Fruit fly (Drosophila melanogaster) whole organism, embryonic: ENCODE measurements around the gene CG9471.

Source experiments
- Ada2b ChIP-seq: fragments of 200-800 bp; sonication (Bioruptor generic); IDR thresholded peaks from 2 replicates; pipeline ENCODE4 v1.3.6; 2022; ENCODE audit warnings: missing biosample characterization, missing genetic modification characterization
- BEAF-32 ChIP-seq: fragments of 200-800 bp; sonication (Bioruptor generic); optimal IDR thresholded peaks from 3 replicates; lab custom pipeline; 2017; ENCODE audit warnings: missing biosample characterization, missing genetic modification characterization, mild to moderate bottlenecking, moderate library complexity, missing genetic modification reagents
- Bgb ChIP-seq: fragments of 200-800 bp; sonication (Bioruptor generic); IDR thresholded peaks from 2 replicates; pipeline ENCODE4 v1.3.6; 2022; ENCODE audit warnings: missing biosample characterization, missing genetic modification characterization; ENCODE audit not compliant: partially characterized antibody
- CG10274 ChIP-seq: fragments of 200-800 bp; sonication (Bioruptor generic); optimal IDR thresholded peaks from 3 replicates; lab custom pipeline; 2017; ENCODE audit warnings: missing biosample characterization, mild to moderate bottlenecking, missing genetic modification characterization
- CG11504 ChIP-seq: fragments of 200-800 bp; sonication (Bioruptor generic); optimal IDR thresholded peaks from 3 replicates; lab custom pipeline; 2019; ENCODE audit warnings: missing biosample characterization, mild to moderate bottlenecking, missing genetic modification characterization, moderate library complexity
- CG11695 ChIP-seq: fragments of 200-800 bp; sonication (Bioruptor generic); IDR thresholded peaks from 3 replicates; pipeline ENCODE4 v1.3.6; 2022; ENCODE audit warnings: missing biosample characterization, missing genetic modification characterization
- CG12104 ChIP-seq: fragments of 200-800 bp; sonication (Bioruptor generic); optimal IDR thresholded peaks from 3 replicates; lab custom pipeline; 2016; ENCODE audit warnings: missing biosample characterization, missing genetic modification characterization
- CG12942 ChIP-seq: fragments of 200-800 bp; sonication (Bioruptor generic); optimal IDR thresholded peaks from 3 replicates; lab custom pipeline; 2016; ENCODE audit warnings: missing biosample characterization, missing genetic modification characterization
- CG1529 ChIP-seq: fragments of 200-800 bp; sonication (Bioruptor generic); optimal IDR thresholded peaks from 3 replicates; lab custom pipeline; 2018; ENCODE audit warnings: missing biosample characterization, missing genetic modification characterization
- CG15601 ChIP-seq: fragments of 200-800 bp; sonication (Bioruptor generic); optimal IDR thresholded peaks from 3 replicates; lab custom pipeline; 2019; ENCODE audit warnings: missing biosample characterization, mild to moderate bottlenecking, missing genetic modification characterization, moderate library complexity
- CG17568 ChIP-seq: fragments of 200-800 bp; sonication (Bioruptor generic); optimal IDR thresholded peaks from 2 replicates; lab custom pipeline; 2018; ENCODE audit warnings: missing biosample characterization, mild to moderate bottlenecking, missing genetic modification characterization, moderate library complexity
- CG3847 ChIP-seq: fragments of 200-800 bp; sonication (Bioruptor generic); IDR thresholded peaks from 2 replicates; pipeline ENCODE4 v1.3.6; 2022; ENCODE audit warnings: missing biosample characterization, missing genetic modification characterization
- CG4282 ChIP-seq: fragments of 200-800 bp; sonication (Bioruptor generic); optimal IDR thresholded peaks from 2 replicates; lab custom pipeline; 2016; ENCODE audit warnings: missing biosample characterization, missing genetic modification characterization
- CG5180 ChIP-seq: fragments of 200-800 bp; sonication (Bioruptor generic); optimal IDR thresholded peaks from 3 replicates; lab custom pipeline; 2017; ENCODE audit warnings: missing biosample characterization, missing genetic modification characterization, mild to moderate bottlenecking, moderate library complexity, missing genetic modification reagents
- CG7928 ChIP-seq: fragments of 200-800 bp; sonication (Bioruptor generic); optimal IDR thresholded peaks from 2 replicates; lab custom pipeline; 2017; ENCODE audit warnings: missing biosample characterization, mild to moderate bottlenecking, missing genetic modification characterization
- CG8924 ChIP-seq: fragments of 200-800 bp; optimal IDR thresholded peaks from 3 replicates; lab custom pipeline; 2019; ENCODE audit warnings: missing biosample characterization, mild to moderate bottlenecking, missing genetic modification characterization, moderate library complexity
- CG8944 ChIP-seq: fragments of 200-800 bp; sonication (Bioruptor generic); optimal IDR thresholded peaks from 3 replicates; lab custom pipeline; 2016; ENCODE audit warnings: missing biosample characterization, missing genetic modification characterization
- Chrac-16 ChIP-seq: fragments of 200-800 bp; sonication (Bioruptor generic); optimal IDR thresholded peaks from 3 replicates; lab custom pipeline; 2016; ENCODE audit warnings: missing biosample characterization, missing genetic modification characterization
- Dfd ChIP-seq, 2 experiments: fragments of >200 bp; optimal IDR thresholded peaks; 2 replicates each; lab custom pipeline; 2017; ENCODE audit warnings: missing biosample characterization in 2 of 2, missing genetic modification characterization in 2 of 2
- Eip74EF ChIP-seq, 2 experiments: fragments of 200-800 bp in 1 of 2; fragments of >200 bp in 1 of 2; sonication (Bioruptor generic) in 1 of 2; optimal IDR thresholded peaks; 2 replicates each; lab custom pipeline; 2017 to 2019; ENCODE audit warnings: missing biosample characterization in 2 of 2, missing genetic modification characterization in 2 of 2, mild to moderate bottlenecking in 1 of 2, moderate library complexity in 1 of 2
- Fer2 ChIP-seq: fragments of 200-800 bp; sonication (Bioruptor generic); optimal IDR thresholded peaks from 2 replicates; lab custom pipeline; 2018; ENCODE audit warnings: missing biosample characterization, mild to moderate bottlenecking, missing genetic modification characterization, moderate library complexity
- H2.0 ChIP-seq: fragments of 200-800 bp; sonication (Bioruptor generic); IDR thresholded peaks from 2 replicates; pipeline ENCODE4 v1.3.6; 2022; ENCODE audit warnings: missing biosample characterization, missing genetic modification characterization
- HHEX ChIP-seq: fragments of 200-800 bp; sonication (Bioruptor generic); optimal IDR thresholded peaks from 3 replicates; lab custom pipeline; 2017; ENCODE audit warnings: missing biosample characterization, mild to moderate bottlenecking, missing genetic modification characterization, missing genetic modification reagents
- Lim3 ChIP-seq: fragments of 200-800 bp; sonication (Bioruptor generic); IDR thresholded peaks from 2 replicates; pipeline ENCODE4 v1.3.6; 2022; ENCODE audit warnings: missing biosample characterization, missing genetic modification characterization
- Meics ChIP-seq: fragments of 200-800 bp; sonication (Bioruptor generic); optimal IDR thresholded peaks from 2 replicates; lab custom pipeline; 2017; ENCODE audit warnings: missing biosample characterization, mild to moderate bottlenecking, missing genetic modification characterization
- NC2α ChIP-seq: fragments of 200-800 bp; sonication (Bioruptor generic); optimal IDR thresholded peaks from 2 replicates; lab custom pipeline; 2016; ENCODE audit warnings: missing biosample characterization, missing genetic modification characterization
- Pdp1 ChIP-seq, 2 experiments: fragments of 200-800 bp; sonication (Bioruptor generic); optimal IDR thresholded peaks; 3 replicates each; lab custom pipeline; 2016; ENCODE audit warnings: missing biosample characterization in 2 of 2, missing genetic modification characterization in 2 of 2, mild to moderate bottlenecking in 1 of 2, moderate library complexity in 1 of 2
- Ptx1 ChIP-seq: fragments of 200-800 bp; sonication (Bioruptor generic); IDR thresholded peaks from 2 replicates; pipeline ENCODE4 v1.3.6; 2022; ENCODE audit warnings: missing biosample characterization, missing genetic modification characterization
- Tbp ChIP-seq: fragments of >200 bp; optimal IDR thresholded peaks from 2 replicates; lab custom pipeline; 2018; ENCODE audit warnings: missing biosample characterization, missing genetic modification characterization
- aop ChIP-seq: fragments of 200-800 bp; sonication (Bioruptor generic); IDR thresholded peaks from 2 replicates; pipeline ENCODE4 v1.3.6; 2022; ENCODE audit warnings: missing biosample characterization, missing genetic modification characterization
- ap ChIP-seq: fragments of 200-800 bp; sonication (Bioruptor generic); IDR thresholded peaks from 2 replicates; pipeline ENCODE4 v1.3.6; 2022; ENCODE audit warnings: missing biosample characterization, missing genetic modification characterization
- az2 ChIP-seq: fragments of 200-800 bp; sonication (Bioruptor generic); optimal IDR thresholded peaks from 3 replicates; lab custom pipeline; 2016; ENCODE audit warnings: missing biosample characterization, missing genetic modification characterization
- bab2 ChIP-seq: fragments of 200-800 bp; sonication (Bioruptor generic); optimal IDR thresholded peaks from 2 replicates; lab custom pipeline; 2016; ENCODE audit warnings: missing biosample characterization, missing genetic modification characterization
- bcd ChIP-seq: fragments of 200-800 bp; sonication (Bioruptor generic); optimal IDR thresholded peaks from 2 replicates; lab custom pipeline; 2017; ENCODE audit warnings: missing biosample characterization, mild to moderate bottlenecking, missing genetic modification characterization
- dati ChIP-seq: fragments of 200-800 bp; sonication (Bioruptor generic); IDR thresholded peaks from 2 replicates; pipeline ENCODE4 v1.3.6; 2022; ENCODE audit warnings: missing biosample characterization, missing genetic modification characterization
- fu2 ChIP-seq: fragments of 200-800 bp; sonication (Bioruptor generic); optimal IDR thresholded peaks from 2 replicates; lab custom pipeline; 2016; ENCODE audit warnings: missing biosample characterization, missing genetic modification characterization
- gem ChIP-seq: fragments of 200-800 bp; sonication (Bioruptor generic); optimal IDR thresholded peaks from 2 replicates; lab custom pipeline; 2019; ENCODE audit warnings: missing biosample characterization, mild to moderate bottlenecking, missing genetic modification characterization, moderate library complexity
- grn ChIP-seq: fragments of 200-800 bp; sonication (Bioruptor generic); optimal IDR thresholded peaks from 3 replicates; lab custom pipeline; 2017; ENCODE audit warnings: missing biosample characterization, missing genetic modification characterization
- hth ChIP-seq: fragments of >200 bp; optimal IDR thresholded peaks from 2 replicates; lab custom pipeline; 2017; ENCODE audit warnings: inconsistent platforms
- odd ChIP-seq: fragments of 200-800 bp; sonication (Bioruptor generic); optimal IDR thresholded peaks from 2 replicates; lab custom pipeline; 2017; ENCODE audit warnings: missing biosample characterization, mild to moderate bottlenecking, missing genetic modification characterization
- org-1 ChIP-seq: fragments of 200-800 bp; sonication (Bioruptor generic); optimal IDR thresholded peaks from 2 replicates; lab custom pipeline; 2017; ENCODE audit warnings: missing biosample characterization, missing genetic modification characterization
- prd ChIP-seq, 3 experiments: fragments of >200 bp in 2 of 3; fragments of 200-800 bp in 1 of 3; sonication (Bioruptor generic) in 1 of 3; optimal IDR thresholded peaks in 2 of 3; IDR thresholded peaks in 1 of 3; 2 replicates in 2 of 3; 3 replicates in 1 of 3; pipeline versions ENCODE4 v1.3.6 to Lab custom; 2017 to 2022; ENCODE audit warnings: missing biosample characterization in 1 of 3, missing genetic modification characterization in 1 of 3
- schlank ChIP-seq: fragments of 200-800 bp; sonication (Bioruptor generic); optimal IDR thresholded peaks from 2 replicates; lab custom pipeline; 2018; ENCODE audit warnings: missing biosample characterization, mild to moderate bottlenecking, missing genetic modification characterization
- scrt ChIP-seq: fragments of 200-800 bp; sonication (Bioruptor generic); optimal IDR thresholded peaks from 2 replicates; lab custom pipeline; 2018; ENCODE audit warnings: missing biosample characterization, mild to moderate bottlenecking, missing genetic modification characterization, moderate library complexity
- sna ChIP-seq: fragments of 200-800 bp; sonication (Bioruptor generic); IDR thresholded peaks from 2 replicates; pipeline ENCODE4 v1.3.6; 2022; ENCODE audit warnings: missing biosample characterization, missing genetic modification characterization; ENCODE audit not compliant: partially characterized antibody
- stwl ChIP-seq: fragments of 200-800 bp; sonication (Bioruptor generic); optimal IDR thresholded peaks from 3 replicates; lab custom pipeline; 2018; ENCODE audit warnings: missing biosample characterization, mild to moderate bottlenecking, missing genetic modification characterization, moderate library complexity
- sug ChIP-seq: fragments of 200-800 bp; optimal IDR thresholded peaks from 2 replicates; lab custom pipeline; 2019; ENCODE audit warnings: missing biosample characterization, mild to moderate bottlenecking, missing genetic modification characterization, moderate library complexity
- trh ChIP-seq: fragments of 200-800 bp; sonication (Bioruptor generic); optimal IDR thresholded peaks from 2 replicates; lab custom pipeline; 2016; ENCODE audit warnings: missing biosample characterization, missing genetic modification characterization
- twi ChIP-seq: fragments of 200-800 bp; optimal IDR thresholded peaks from 2 replicates; lab custom pipeline; 2019; ENCODE audit warnings: missing biosample characterization, mild to moderate bottlenecking, missing genetic modification characterization, moderate library complexity
- vnd ChIP-seq: fragments of 200-800 bp; sonication (Bioruptor generic); IDR thresholded peaks from 3 replicates; pipeline ENCODE4 v1.3.6; 2022; ENCODE audit warnings: missing biosample characterization, missing genetic modification characterization; ENCODE audit not compliant: partially characterized antibody
- zfh1 ChIP-seq: fragments of 200-800 bp; sonication (Bioruptor generic); IDR thresholded peaks from 3 replicates; pipeline ENCODE4 v1.3.6; 2022; ENCODE audit warnings: missing biosample characterization, missing genetic modification characterization

CG9471 gene

DNA sequence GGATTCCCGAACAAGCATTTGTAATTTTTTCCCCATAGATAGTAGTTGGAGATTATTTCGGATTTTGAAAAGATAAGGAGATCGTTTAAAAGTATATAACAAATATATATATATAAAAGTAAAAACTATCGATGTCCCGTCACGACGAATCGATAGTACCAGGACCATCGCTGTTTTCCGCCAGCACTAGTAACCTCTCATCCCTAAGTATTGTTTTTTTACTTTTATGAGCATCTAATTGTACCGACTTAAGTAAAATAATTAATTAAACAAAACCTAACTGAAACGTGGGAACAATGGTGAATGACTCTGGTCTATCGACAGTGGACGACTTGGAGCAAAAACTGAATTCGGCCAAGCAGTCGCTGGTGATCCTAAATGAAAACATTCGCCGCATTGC is 30.6 kb downstream of the CG9471 start, which contains the start of gene Pnn (continued):
- no peak for TF ChIP-seq Chrac-16 (GFP tag; lab: Kevin White, UChicago)
- TF ChIP-seq schlank (tag; lab: Kevin White, UChicago) = no peak
- no peak; the same call in 1 of the 2 replicates for TF ChIP-seq CG3847 (GFP tag; lab: Robert Waterston, UW)
- TF ChIP-seq az2 = no peak
- TF ChIP-seq gem (tag; lab: Kevin White, UChicago) = no peak
- TF ChIP-seq CG15601 (tag; lab: Kevin White, UChicago) = no peak
- no peak for TF ChIP-seq H2.0 (GFP tag; lab: Robert Waterston, UW)
- no peak for TF ChIP-seq prd (optimal IDR thresholded peaks at IDR 0.05; lab: Kevin White, UChicago)
- TF ChIP-seq prd (GFP tag; IDR thresholded peaks at IDR 0.05; lab: Robert Waterston, UW) = no peak
- no peak for TF ChIP-seq Eip74EF (GFP tag; optimal IDR thresholded peaks at IDR 0.05; lab: Kevin White, UChicago)
- no peak for TF ChIP-seq Ada2b (GFP tag; lab: Robert Waterston, UW)
- no peak for TF ChIP-seq Fer2 (tag; lab: Kevin White, UChicago)
- TF ChIP-seq hth (lab: Kevin White, UChicago) = no peak
- no peak for TF ChIP-seq fu2 (GFP tag; lab: Kevin White, UChicago)
- TF ChIP-seq HHEX = no peak
- TF ChIP-seq CG4282 (GFP tag; lab: Kevin White, UChicago) = no peak
- no peak for TF ChIP-seq bab2 (GFP tag; lab: Kevin White, UChicago)
- no peak for TF ChIP-seq Ptx1
- TF ChIP-seq zfh1 (GFP tag; lab: Robert Waterston, UW) = no peak
- no peak for TF ChIP-seq CG11695 (GFP tag; lab: Robert Waterston, UW)
- no peak for TF ChIP-seq ap
- TF ChIP-seq Dfd (GFP tag; optimal IDR thresholded peaks at IDR 0.05; lab: Kevin White, UChicago) = no peak
- TF ChIP-seq vnd (GFP tag; lab: Robert Waterston, UW) = peak; percentile 90
- TF ChIP-seq Lim3 (GFP tag; lab: Robert Waterston, UW) = no peak
- no peak for TF ChIP-seq bcd (GFP tag; lab: Kevin White, UChicago)
- TF ChIP-seq Bgb (GFP tag; lab: Robert Waterston, UW) = peak; percentile 92
- no peak for TF ChIP-seq trh (GFP tag; lab: Kevin White, UChicago)
- TF ChIP-seq CG11504 (tag; lab: Kevin White, UChicago) = no peak
- TF ChIP-seq CG8944 (GFP tag; lab: Kevin White, UChicago) = no peak
- TF ChIP-seq NC2α (GFP tag; lab: Kevin White, UChicago) = no peak
- TF ChIP-seq CG10274 (GFP tag; lab: Kevin White, UChicago) = no peak
- TF ChIP-seq grn = no peak
- TF ChIP-seq odd (GFP tag; lab: Kevin White, UChicago) = no peak
- no peak for TF ChIP-seq CG17568 (GFP tag; lab: Kevin White, UChicago)
- TF ChIP-seq dati (GFP tag; lab: Robert Waterston, UW) = no peak
- TF ChIP-seq twi (tag; lab: Kevin White, UChicago) = no peak
- no peak for TF ChIP-seq CG7928 (GFP tag; lab: Kevin White, UChicago)
- no peak for TF ChIP-seq scrt (GFP tag; lab: Kevin White, UChicago)
- TF ChIP-seq org-1 = no peak
- TF ChIP-seq Pdp1 (GFP tag; optimal IDR thresholded peaks at IDR 0.05; lab: Kevin White, UChicago) = no peak
- TF ChIP-seq aop = no peak
- TF ChIP-seq CG12104 (GFP tag; lab: Kevin White, UChicago) = no peak
- no peak for TF ChIP-seq Tbp (GFP tag; lab: Kevin White, UChicago)
- peak; percentile 32 for TF ChIP-seq stwl (tag; lab: Kevin White, UChicago)
- peak; percentile 87 for TF ChIP-seq sna (GFP tag; lab: Robert Waterston, UW)
- TF ChIP-seq Meics (GFP tag; lab: Kevin White, UChicago) = no peak
- TF ChIP-seq CG5180 (GFP tag; lab: Kevin White, UChicago) = no peak
- peak; percentile 84 for TF ChIP-seq BEAF-32
- TF ChIP-seq CG1529 (GFP tag; lab: Kevin White, UChicago) = no peak
- no peak for TF ChIP-seq CG12942 (GFP tag; lab: Kevin White, UChicago)
- TF ChIP-seq sug (tag; lab: Kevin White, UChicago) = peak; percentile 10
- TF ChIP-seq CG8924 (tag; lab: Kevin White, UChicago) = peak; percentile 52
